Worm (Caenorhabditis elegans) whole organism, L4/young adult: Measurements from ENCODE around the gene Y75B8A.18.

Experiments
- dao-5 ChIP-seq: sonication (generic microtip); optimal IDR thresholded peaks from 2 replicates; lab custom pipeline; 2016; ENCODE audit warnings: missing genotype, missing genetic modification characterization, moderate library complexity, missing compliant biosample characterization
- him-1 ChIP-seq: sonication (generic microtip); optimal IDR thresholded peaks from 2 replicates; lab custom pipeline; 2016; ENCODE audit warnings: missing genotype, missing genetic modification reagents, missing genetic modification characterization, missing compliant biosample characterization

DNA sequence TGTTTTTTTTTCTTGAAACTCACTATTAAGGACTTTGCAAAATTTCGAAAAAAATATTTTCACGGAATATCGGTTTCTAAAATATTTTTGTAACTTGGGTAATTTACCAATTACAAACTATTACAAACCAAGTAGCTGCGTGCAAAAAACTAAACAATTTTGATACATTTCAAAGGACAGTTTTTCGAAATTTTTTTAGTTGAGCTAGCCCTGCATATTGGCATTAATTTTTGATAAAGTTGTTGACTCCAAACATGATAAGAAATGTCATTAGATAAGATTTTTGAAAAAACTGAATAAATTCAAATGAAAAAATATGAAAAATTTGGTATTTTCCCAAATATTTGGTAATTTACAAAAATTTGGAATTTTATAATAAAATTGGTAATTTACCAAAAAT lies 37.8 kb downstream of the Y75B8A.18 start:
- no peak for TF ChIP-seq him-1 (tag; lab: Kevin White, UChicago)
- TF ChIP-seq dao-5 (tag; lab: Kevin White, UChicago): no peak
